Fruit fly (Drosophila melanogaster) Kc167 (cell line): ENCODE measurements around the gene Larp4B.

ENCODE experiments used
- Myc ChIP-seq: fragments of >200 bp; optimal IDR thresholded peaks from 2 replicates; lab custom pipeline; 2017; ENCODE audit warnings: missing external identifiers
- Sin3A ChIP-seq: fragments of >200 bp; optimal IDR thresholded peaks from 2 replicates; lab custom pipeline; 2018; ENCODE audit warnings: missing external identifiers
- h ChIP-seq: fragments of >200 bp; optimal IDR thresholded peaks from 3 replicates; lab custom pipeline; 2018; ENCODE audit warnings: missing external identifiers
- insv ChIP-seq: fragments of >200 bp; optimal IDR thresholded peaks from 3 replicates; lab custom pipeline; 2018; ENCODE audit warnings: missing external identifiers
- psq ChIP-seq: fragments of >200 bp; optimal IDR thresholded peaks from 2 replicates; lab custom pipeline; 2017; ENCODE audit warnings: missing external identifiers
- ttk ChIP-seq: sonication (Bioruptor generic); optimal IDR thresholded peaks from 2 replicates; lab custom pipeline; 2017; ENCODE audit warnings: missing external identifiers

- TF ChIP-seq h (no peak), ttk (lab: Kevin White, UChicago) (no peak), psq (lab: Kevin White, UChicago) (no peak), Myc (lab: Kevin White, UChicago) (no peak), insv (no peak), Sin3A (no peak)
Observed at dm6 chr3L:3222643-3223389, 1.8 kb upstream of the Larp4B start, which contains the start of the genes RpL28 and eIF1.
